In the genomic region with DNA sequence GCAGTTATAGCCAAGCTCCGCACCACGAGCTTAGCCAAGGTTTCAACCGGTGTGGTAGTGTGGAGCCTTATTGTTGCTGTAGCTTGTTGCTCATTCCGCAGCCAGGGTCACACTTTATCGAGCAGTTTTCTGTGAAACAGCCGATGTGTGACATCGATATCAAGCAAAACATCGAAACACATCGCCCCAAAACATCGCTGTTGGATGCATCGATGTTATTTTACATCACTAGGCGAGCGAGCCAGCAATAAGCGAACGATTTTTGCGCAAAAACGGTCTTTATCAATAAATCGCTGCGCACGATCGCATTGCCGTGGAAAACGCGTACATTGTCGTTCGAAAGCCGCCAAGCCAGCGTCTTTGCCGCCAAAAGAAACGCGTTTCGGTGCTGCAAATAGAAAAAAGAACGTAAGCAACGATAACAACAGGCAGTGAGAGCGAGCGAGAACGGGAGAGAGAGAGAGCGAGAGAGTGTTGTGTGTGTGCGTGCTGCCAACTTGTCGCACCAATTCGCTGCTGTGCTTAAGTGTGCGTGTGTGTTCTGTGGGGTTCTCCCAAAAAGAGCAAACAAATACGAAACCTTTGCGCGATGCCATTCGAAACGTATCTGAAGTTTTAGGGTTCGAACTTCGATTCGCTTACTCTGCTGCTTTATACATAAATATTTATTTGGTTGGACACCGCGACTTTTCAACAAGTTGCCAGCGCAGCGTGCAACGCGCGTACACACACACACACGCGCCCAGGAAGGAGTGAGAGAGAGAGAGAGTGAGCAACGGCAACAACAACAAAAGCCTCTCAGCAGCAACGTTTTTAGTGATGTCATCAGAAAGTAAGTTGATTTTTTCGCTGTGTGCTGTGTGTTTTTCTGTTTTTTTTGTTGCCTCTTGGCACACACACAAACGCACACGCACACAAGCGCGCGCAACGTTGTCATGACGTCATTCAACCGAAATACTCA, we compare ENCODE assay signal across 1 fruit fly cellular context.
TF ChIP-seq lines count a peak whose summit lies in the region.

No protein-coding gene starts in this region.

TF ChIP-seq in whole organism, embryonic, 481 proteins besides CTCF, POLR2A, EP300 and RAD21 (continued from another document and continues in another):
- TF ChIP-seq CG10959 (GFP tag; IDR thresholded peaks at IDR 0.05; lab: Robert Waterston, UW), result no peak
- TF ChIP-seq vvl (GFP tag; IDR thresholded peaks at IDR 0.05; lab: Robert Waterston, UW), result no peak
- TF ChIP-seq CG10274 (GFP tag; optimal IDR thresholded peaks at IDR 0.05; lab: Kevin White, UChicago), result no peak
- TF ChIP-seq dysf (GFP tag; IDR thresholded peaks at IDR 0.05; lab: Robert Waterston, UW), result peak; percentile 17; the same call in 2 of the 3 replicates
- no peak for TF ChIP-seq Oli (tag; optimal IDR thresholded peaks at IDR 0.05; lab: Kevin White, UChicago)
- no peak for TF ChIP-seq Nf-YA (GFP tag; IDR thresholded peaks at IDR 0.05; lab: Robert Waterston, UW)
- no peak for TF ChIP-seq CG12942 (GFP tag; optimal IDR thresholded peaks at IDR 0.05; lab: Kevin White, UChicago)
- peak; percentile 21; the same call in 1 of the 3 replicates for TF ChIP-seq so (GFP tag; IDR thresholded peaks at IDR 0.05; lab: Robert Waterston, UW)
- TF ChIP-seq Atf-2 (GFP tag; optimal IDR thresholded peaks at IDR 0.05; lab: Kevin White, UChicago), result no peak
- peak; percentile 99 for TF ChIP-seq CG34224 (GFP tag; IDR thresholded peaks at IDR 0.05; lab: Robert Waterston, UW; ENCODE audit: partially characterized antibody)
- TF ChIP-seq caup (GFP tag; optimal IDR thresholded peaks at IDR 0.05; lab: Kevin White, UChicago; ENCODE audit: severe bottlenecking), result peak; percentile 18
- TF ChIP-seq Sin3A (optimal IDR thresholded peaks at IDR 0.05; lab: Kevin White, UChicago), result peak; percentile 90
- no peak for TF ChIP-seq CG17568 (GFP tag; optimal IDR thresholded peaks at IDR 0.05; lab: Kevin White, UChicago)
- no peak for TF ChIP-seq Bteb2 (GFP tag; optimal IDR thresholded peaks at IDR 0.05; lab: Kevin White, UChicago)
- TF ChIP-seq CG13287 (GFP tag; IDR thresholded peaks at IDR 0.05; lab: Robert Waterston, UW; ENCODE audit: partially characterized antibody), result peak; percentile 99
- peak; percentile 83 for TF ChIP-seq CG14710 (tag; optimal IDR thresholded peaks at IDR 0.05; lab: Kevin White, UChicago)
- peak; percentile 98 for TF ChIP-seq CG4360 (GFP tag; IDR thresholded peaks at IDR 0.05; lab: Robert Waterston, UW)
- TF ChIP-seq bab2 (GFP tag; optimal IDR thresholded peaks at IDR 0.05; lab: Kevin White, UChicago), result no peak
- peak; percentile 99 for TF ChIP-seq Sry-δ (GFP tag; optimal IDR thresholded peaks at IDR 0.05; lab: Kevin White, UChicago)
- no peak for TF ChIP-seq crc (GFP tag; optimal IDR thresholded peaks at IDR 0.05; lab: Kevin White, UChicago)
- peak; percentile 99 for TF ChIP-seq CG16813 (GFP tag; IDR thresholded peaks at IDR 0.05; lab: Robert Waterston, UW; ENCODE audit: partially characterized antibody)
- peak; percentile 3 for TF ChIP-seq nerfin-1 (tag; optimal IDR thresholded peaks at IDR 0.05; lab: Kevin White, UChicago)
- no peak for TF ChIP-seq CG6254 (GFP tag; optimal IDR thresholded peaks at IDR 0.05; lab: Kevin White, UChicago)
- peak; percentile 47 for TF ChIP-seq ftz-f1 (GFP tag; optimal IDR thresholded peaks at IDR 0.05; lab: Kevin White, UChicago)
- no peak for TF ChIP-seq Ptx1 (GFP tag; IDR thresholded peaks at IDR 0.05; lab: Robert Waterston, UW)
- TF ChIP-seq br (optimal IDR thresholded peaks at IDR 0.05; lab: Kevin White, UChicago), result no peak
- peak; percentile 29 for TF ChIP-seq CG17802 (tag; optimal IDR thresholded peaks at IDR 0.05; lab: Kevin White, UChicago)
- TF ChIP-seq eve (GFP tag; optimal IDR thresholded peaks at IDR 0.05; lab: Kevin White, UChicago), result no peak
- TF ChIP-seq esg (GFP tag; conservative IDR thresholded peaks at IDR 0.05; lab: Robert Waterston, UW), result no peak
- no peak for TF ChIP-seq Doc2 (GFP tag; IDR thresholded peaks at IDR 0.05; lab: Robert Waterston, UW)
- TF ChIP-seq CG31388 (GFP tag; optimal IDR thresholded peaks at IDR 0.05; lab: Kevin White, UChicago), result no peak
- no peak for TF ChIP-seq CG5953 (GFP tag; IDR thresholded peaks at IDR 0.05; lab: Robert Waterston, UW)
- no peak for TF ChIP-seq CG6765 (GFP tag; optimal IDR thresholded peaks at IDR 0.05; lab: Kevin White, UChicago)
- TF ChIP-seq bcd (GFP tag; optimal IDR thresholded peaks at IDR 0.05; lab: Kevin White, UChicago), result peak; percentile 19
- peak; percentile 98 for TF ChIP-seq hb (GFP tag; IDR thresholded peaks at IDR 0.05; lab: Robert Waterston, UW; ENCODE audit: partially characterized antibody)
- TF ChIP-seq gt (GFP tag; IDR thresholded peaks at IDR 0.05; lab: Robert Waterston, UW), result no peak
- no peak for TF ChIP-seq CG7987 (GFP tag; optimal IDR thresholded peaks at IDR 0.05; lab: Kevin White, UChicago)
- TF ChIP-seq pum (GFP tag; optimal IDR thresholded peaks at IDR 0.05; lab: Kevin White, UChicago), result no peak
- peak; percentile 50 for TF ChIP-seq CG7786 (GFP tag; optimal IDR thresholded peaks at IDR 0.05; lab: Kevin White, UChicago)
- TF ChIP-seq gcm2 (GFP tag; optimal IDR thresholded peaks at IDR 0.05; lab: Kevin White, UChicago), result no peak
- TF ChIP-seq Camta (GFP tag; optimal IDR thresholded peaks at IDR 0.05; lab: Kevin White, UChicago), result no peak
- TF ChIP-seq CG2129 (GFP tag; IDR thresholded peaks at IDR 0.05; lab: Robert Waterston, UW; ENCODE audit: partially characterized antibody), result peak; percentile 95
- no peak for TF ChIP-seq gsb-n (tag; optimal IDR thresholded peaks at IDR 0.05; lab: Kevin White, UChicago)
- TF ChIP-seq eyg (GFP tag; optimal IDR thresholded peaks at IDR 0.05; lab: Kevin White, UChicago), result no peak
- no peak for TF ChIP-seq CG6813 (GFP tag; optimal IDR thresholded peaks at IDR 0.05; lab: Kevin White, UChicago)
- TF ChIP-seq CG18262 (tag; optimal IDR thresholded peaks at IDR 0.05; lab: Kevin White, UChicago), result no peak
- no peak for TF ChIP-seq CG15011 (GFP tag; optimal IDR thresholded peaks at IDR 0.05; lab: Kevin White, UChicago)
- TF ChIP-seq Scr (GFP tag; IDR thresholded peaks at IDR 0.05; lab: Robert Waterston, UW; ENCODE audit: partially characterized antibody), result peak; percentile 98
- TF ChIP-seq CG5180 (GFP tag; optimal IDR thresholded peaks at IDR 0.05; lab: Kevin White, UChicago), result peak; percentile 80
- TF ChIP-seq grau (tag; optimal IDR thresholded peaks at IDR 0.05; lab: Kevin White, UChicago), result no peak
- TF ChIP-seq CG9727 (GFP tag; optimal IDR thresholded peaks at IDR 0.05; lab: Kevin White, UChicago), result no peak
- TF ChIP-seq lov (optimal IDR thresholded peaks at IDR 0.05; lab: Kevin White, UChicago), result no peak
- TF ChIP-seq lov (GFP tag; IDR thresholded peaks at IDR 0.05; lab: Robert Waterston, UW), result no peak
- TF ChIP-seq CG18476 (GFP tag; optimal IDR thresholded peaks at IDR 0.05; lab: Kevin White, UChicago), result no peak
- TF ChIP-seq CG32772 (GFP tag; IDR thresholded peaks at IDR 0.05; lab: Robert Waterston, UW), result peak; percentile 56
- TF ChIP-seq Tbp (GFP tag; optimal IDR thresholded peaks at IDR 0.05; lab: Kevin White, UChicago), result no peak
- TF ChIP-seq Neu2 (GFP tag; optimal IDR thresholded peaks at IDR 0.05; lab: Kevin White, UChicago; ENCODE audit: borderline replicate concordance), result no peak
- no peak for TF ChIP-seq gro (GFP tag; optimal IDR thresholded peaks at IDR 0.05; lab: Kevin White, UChicago)
- peak; percentile 65 for TF ChIP-seq CG7928 (GFP tag; optimal IDR thresholded peaks at IDR 0.05; lab: Kevin White, UChicago)
- TF ChIP-seq cato (GFP tag; optimal IDR thresholded peaks at IDR 0.05; lab: Kevin White, UChicago; ENCODE audit: borderline replicate concordance), result no peak
- no peak for TF ChIP-seq CG30020 (tag; optimal IDR thresholded peaks at IDR 0.05; lab: Kevin White, UChicago)
- peak; percentile 71 for TF ChIP-seq CG33213 (GFP tag; optimal IDR thresholded peaks at IDR 0.05; lab: Kevin White, UChicago)
- no peak for TF ChIP-seq CG33557 (GFP tag; optimal IDR thresholded peaks at IDR 0.05; lab: Kevin White, UChicago)
- TF ChIP-seq CG12299 (tag; optimal IDR thresholded peaks at IDR 0.05; lab: Kevin White, UChicago), result peak; percentile 33
- no peak for TF ChIP-seq CG8924 (tag; optimal IDR thresholded peaks at IDR 0.05; lab: Kevin White, UChicago)
- TF ChIP-seq CG9932 (GFP tag; IDR thresholded peaks at IDR 0.05; lab: Robert Waterston, UW), result peak; percentile 78
- no peak for TF ChIP-seq tx (GFP tag; optimal IDR thresholded peaks at IDR 0.05; lab: Kevin White, UChicago)
- no peak for TF ChIP-seq Lim3 (GFP tag; IDR thresholded peaks at IDR 0.05; lab: Robert Waterston, UW)
- TF ChIP-seq sqz (GFP tag; optimal IDR thresholded peaks at IDR 0.05; lab: Kevin White, UChicago), result peak; percentile 97
- no peak for TF ChIP-seq CG8089 (GFP tag; optimal IDR thresholded peaks at IDR 0.05; lab: Kevin White, UChicago)
- TF ChIP-seq CG18599 (GFP tag; optimal IDR thresholded peaks at IDR 0.05; lab: Kevin White, UChicago), result peak; percentile 43
- TF ChIP-seq CG3407 (GFP tag; optimal IDR thresholded peaks at IDR 0.05; lab: Kevin White, UChicago), result no peak
- peak; percentile 7 for TF ChIP-seq CG7556 (GFP tag; optimal IDR thresholded peaks at IDR 0.05; lab: Kevin White, UChicago)
- no peak for TF ChIP-seq CG10565 (GFP tag; optimal IDR thresholded peaks at IDR 0.05; lab: Kevin White, UChicago)
- TF ChIP-seq slp2 (GFP tag; optimal IDR thresholded peaks at IDR 0.05; lab: Kevin White, UChicago), result no peak
- no peak for TF ChIP-seq ara (GFP tag; IDR thresholded peaks at IDR 0.05; lab: Robert Waterston, UW)
- TF ChIP-seq bigmax (GFP tag; optimal IDR thresholded peaks at IDR 0.05; lab: Kevin White, UChicago), result no peak
- TF ChIP-seq crol (GFP tag; IDR thresholded peaks at IDR 0.05; lab: Robert Waterston, UW), result no peak
- TF ChIP-seq HmgZ (tag; optimal IDR thresholded peaks at IDR 0.05; lab: Kevin White, UChicago), result peak; percentile 66
- peak; percentile 96 for TF ChIP-seq nerfin-2 (GFP tag; IDR thresholded peaks at IDR 0.05; lab: Robert Waterston, UW; ENCODE audit: partially characterized antibody)
- TF ChIP-seq inv (GFP tag; IDR thresholded peaks at IDR 0.05; lab: Robert Waterston, UW; ENCODE audit: partially characterized antibody), result peak; percentile 99
- TF ChIP-seq slou (GFP tag; optimal IDR thresholded peaks at IDR 0.05; lab: Kevin White, UChicago), result no peak
- peak; percentile 50 for TF ChIP-seq dm (GFP tag; optimal IDR thresholded peaks at IDR 0.05; lab: Kevin White, UChicago)
- peak; percentile 23 for TF ChIP-seq CG10654 (GFP tag; optimal IDR thresholded peaks at IDR 0.05; lab: Kevin White, UChicago)
- no peak for TF ChIP-seq CG7271 (tag; optimal IDR thresholded peaks at IDR 0.05; lab: Kevin White, UChicago)
- peak; percentile 70 for TF ChIP-seq Rfx (GFP tag; IDR thresholded peaks at IDR 0.05; lab: Robert Waterston, UW)
- no peak for TF ChIP-seq Spps (tag; optimal IDR thresholded peaks at IDR 0.05; lab: Kevin White, UChicago)
- peak; percentile 25 for TF ChIP-seq CG1792 (GFP tag; optimal IDR thresholded peaks at IDR 0.05; lab: Kevin White, UChicago)
- TF ChIP-seq CkIIα-i1 (GFP tag; IDR thresholded peaks at IDR 0.05; lab: Robert Waterston, UW), result no peak
- peak; percentile 16 for TF ChIP-seq pfk (GFP tag; optimal IDR thresholded peaks at IDR 0.05; lab: Kevin White, UChicago)
- TF ChIP-seq CG3065 (GFP tag; optimal IDR thresholded peaks at IDR 0.05; lab: Kevin White, UChicago), result no peak
- peak; percentile 16 for TF ChIP-seq B-H2 (GFP tag; optimal IDR thresholded peaks at IDR 0.05; lab: Kevin White, UChicago)
- no peak for TF ChIP-seq shn (GFP tag; optimal IDR thresholded peaks at IDR 0.05; lab: Kevin White, UChicago)
- TF ChIP-seq gce (GFP tag; IDR thresholded peaks at IDR 0.05; lab: Robert Waterston, UW), result no peak
- TF ChIP-seq CG12104 (GFP tag; optimal IDR thresholded peaks at IDR 0.05; lab: Kevin White, UChicago), result no peak
- TF ChIP-seq peb (GFP tag; IDR thresholded peaks at IDR 0.05; lab: Robert Waterston, UW), result no peak
- no peak for TF ChIP-seq HLH3B (GFP tag; IDR thresholded peaks at IDR 0.05; lab: Robert Waterston, UW)
- no peak for TF ChIP-seq CG4424 (GFP tag; optimal IDR thresholded peaks at IDR 0.05; lab: Kevin White, UChicago)
- no peak; the same call in 2 of the 3 replicates for TF ChIP-seq ken (GFP tag; IDR thresholded peaks at IDR 0.05; lab: Robert Waterston, UW)
- peak; percentile 60 for TF ChIP-seq CG6854 (GFP tag; optimal IDR thresholded peaks at IDR 0.05; lab: Kevin White, UChicago)
- no peak for TF ChIP-seq CG16863 (GFP tag; optimal IDR thresholded peaks at IDR 0.05; lab: Kevin White, UChicago)
- peak; percentile 6 for TF ChIP-seq Dad (GFP tag; optimal IDR thresholded peaks at IDR 0.05; lab: Kevin White, UChicago)
- no peak for TF ChIP-seq schlank (tag; optimal IDR thresholded peaks at IDR 0.05; lab: Kevin White, UChicago)
- TF ChIP-seq Sox100B (GFP tag; optimal IDR thresholded peaks at IDR 0.05; lab: Kevin White, UChicago), result no peak
- peak; percentile 80 for TF ChIP-seq CG12659 (GFP tag; optimal IDR thresholded peaks at IDR 0.05; lab: Kevin White, UChicago)
- TF ChIP-seq ind (GFP tag; optimal IDR thresholded peaks at IDR 0.05; lab: Kevin White, UChicago), result peak; percentile 23
- TF ChIP-seq stc (GFP tag; IDR thresholded peaks at IDR 0.05; lab: Robert Waterston, UW), result no peak
- TF ChIP-seq CG15479 (GFP tag; optimal IDR thresholded peaks at IDR 0.05; lab: Kevin White, UChicago), result peak; percentile 85
- peak; percentile 98 for TF ChIP-seq CG6791 (GFP tag; IDR thresholded peaks at IDR 0.05; lab: Robert Waterston, UW; ENCODE audit: partially characterized antibody)
- TF ChIP-seq Bgb (GFP tag; IDR thresholded peaks at IDR 0.05; lab: Robert Waterston, UW; ENCODE audit: partially characterized antibody), result peak; percentile 99
- TF ChIP-seq CG3163 (GFP tag; optimal IDR thresholded peaks at IDR 0.05; lab: Kevin White, UChicago), result peak; percentile 20
- TF ChIP-seq Poxn (GFP tag; IDR thresholded peaks at IDR 0.05; lab: Robert Waterston, UW), result no peak
- TF ChIP-seq BtbVII (GFP tag; optimal IDR thresholded peaks at IDR 0.05; lab: Kevin White, UChicago), result peak; percentile 68
- TF ChIP-seq Usf (GFP tag; optimal IDR thresholded peaks at IDR 0.05; lab: Kevin White, UChicago), result no peak
- no peak for TF ChIP-seq CG1024 (GFP tag; IDR thresholded peaks at IDR 0.05; lab: Robert Waterston, UW)
- peak; percentile 11 for TF ChIP-seq luna (GFP tag; optimal IDR thresholded peaks at IDR 0.05; lab: Kevin White, UChicago)
- no peak for TF ChIP-seq Dip2 (GFP tag; IDR thresholded peaks at IDR 0.05; lab: Robert Waterston, UW)
- TF ChIP-seq dpn (GFP tag; optimal IDR thresholded peaks at IDR 0.05; lab: Kevin White, UChicago), result peak; percentile 17 to 50
- no peak; the same call in 1 of the 2 replicates for TF ChIP-seq Adf1 (GFP tag; IDR thresholded peaks at IDR 0.05; lab: Robert Waterston, UW)
- no peak for TF ChIP-seq Hmx (GFP tag; optimal IDR thresholded peaks at IDR 0.05; lab: Kevin White, UChicago)
- peak; percentile 98 for TF ChIP-seq nom (GFP tag; optimal IDR thresholded peaks at IDR 0.05; lab: Kevin White, UChicago)
- no peak for TF ChIP-seq seq (GFP tag; IDR thresholded peaks at IDR 0.05; lab: Robert Waterston, UW)
